Fruit fly (Drosophila melanogaster): ENCODE results near the gene ERR.

Gene ERR

DNA sequence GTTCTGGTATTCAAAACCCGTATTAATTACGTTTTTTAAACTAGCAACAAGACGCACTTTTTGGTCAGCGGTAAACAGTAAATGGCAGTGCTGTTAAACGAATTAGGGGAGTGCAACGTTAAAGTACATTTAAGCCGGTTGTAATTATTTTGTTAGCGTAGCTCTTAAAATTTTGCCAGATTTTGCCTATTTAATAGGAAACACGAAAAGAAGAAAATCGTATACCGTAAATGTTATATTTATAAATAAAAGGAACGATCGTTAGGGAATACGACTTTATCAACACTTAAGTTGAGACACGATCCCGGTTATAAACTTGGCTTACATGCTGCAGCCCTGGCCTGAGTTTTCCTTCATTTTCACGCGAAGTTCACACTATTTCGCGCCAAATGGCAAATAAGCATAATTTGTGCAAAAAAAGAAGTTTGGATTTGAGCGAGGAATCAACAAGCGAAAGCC lies 49.0 kb downstream of the ERR start, which contains the start of the genes Setx and mus301 (continued):
- TF ChIP-seq dmrt11E (tag; optimal IDR thresholded peaks at IDR 0.05) (peak; percentile 63), D (optimal IDR thresholded peaks at IDR 0.05) (no peak), D (GFP tag; optimal IDR thresholded peaks at IDR 0.05) (no peak), kni (GFP tag; optimal IDR thresholded peaks at IDR 0.05) (no peak), CG12769 (tag; optimal IDR thresholded peaks at IDR 0.05) (no peak), CG8089 (GFP tag; optimal IDR thresholded peaks at IDR 0.05) (peak; percentile 75), nau (GFP tag; optimal IDR thresholded peaks at IDR 0.05) (no peak), Atf3 (GFP tag; optimal IDR thresholded peaks at IDR 0.05) (peak; percentile 74), ash1 (GFP tag; optimal IDR thresholded peaks at IDR 0.05) (no peak), Kr (GFP tag; optimal IDR thresholded peaks at IDR 0.05) (no peak), CG4360 (GFP tag; IDR thresholded peaks at IDR 0.05) (no peak), Dfd (GFP tag; optimal IDR thresholded peaks at IDR 0.05) (no peak), gem (tag; optimal IDR thresholded peaks at IDR 0.05) (peak; percentile 83), unc-4 (GFP tag; IDR thresholded peaks at IDR 0.05; ENCODE audit: partially characterized antibody) (peak; percentile 17; the same call in 1 of the 2 replicates), GATAe (GFP tag; conservative IDR thresholded peaks at IDR 0.05) (no peak), CG42726 (GFP tag; IDR thresholded peaks at IDR 0.05; ENCODE audit: partially characterized antibody) (no peak), sqz (GFP tag; optimal IDR thresholded peaks at IDR 0.05) (no peak), CG10959 (GFP tag; IDR thresholded peaks at IDR 0.05) (peak; percentile 48; the same call in 1 of the 2 replicates), bcd (GFP tag; optimal IDR thresholded peaks at IDR 0.05) (peak; percentile 81), Fer2 (tag; optimal IDR thresholded peaks at IDR 0.05) (peak; percentile 52), Doc3 (GFP tag; IDR thresholded peaks at IDR 0.05; ENCODE audit: partially characterized antibody) (no peak), kay (GFP tag; optimal IDR thresholded peaks at IDR 0.05) (peak; percentile 65), CG9609 (GFP tag; optimal IDR thresholded peaks at IDR 0.05) (peak; percentile 75), CG12155 (GFP tag; optimal IDR thresholded peaks at IDR 0.05) (peak; percentile 86), Gug (GFP tag; IDR thresholded peaks at IDR 0.05) (peak; percentile 67; the same call in 2 of the 4 replicates), amos (GFP tag; IDR thresholded peaks at IDR 0.05; ENCODE audit: partially characterized antibody) (peak; percentile 40; the same call in 1 of the 2 replicates), Vsx1 (GFP tag; optimal IDR thresholded peaks at IDR 0.05) (no peak), CG6654 (GFP tag; optimal IDR thresholded peaks at IDR 0.05) (no peak), ac (GFP tag; optimal IDR thresholded peaks at IDR 0.05) (no peak), CG13894 (tag; optimal IDR thresholded peaks at IDR 0.05) (no peak), CG1832 (GFP tag; optimal IDR thresholded peaks at IDR 0.05) (no peak), sug (tag; optimal IDR thresholded peaks at IDR 0.05) (peak; percentile 82), nerfin-2 (GFP tag; IDR thresholded peaks at IDR 0.05; ENCODE audit: partially characterized antibody) (no peak), mam (GFP tag; optimal IDR thresholded peaks at IDR 0.05) (peak; percentile 87), CG30403 (GFP tag; optimal IDR thresholded peaks at IDR 0.05) (peak; percentile 91), CG1024 (GFP tag; IDR thresholded peaks at IDR 0.05) (peak; percentile 24; the same call in 1 of the 2 replicates), CG4730 (GFP tag; IDR thresholded peaks at IDR 0.05) (peak; percentile 36; the same call in 1 of the 2 replicates), sr (GFP tag; IDR thresholded peaks at IDR 0.05) (no peak), Ssrp (tag; optimal IDR thresholded peaks at IDR 0.05) (peak; percentile 72), Taf1 (GFP tag; IDR thresholded peaks at IDR 0.05) (no peak; the same call in 1 of the 2 replicates), CG10366 (GFP tag; IDR thresholded peaks at IDR 0.05) (peak; percentile 65), trem (tag; optimal IDR thresholded peaks at IDR 0.05) (peak; percentile 86), Drgx (GFP tag; IDR thresholded peaks at IDR 0.05) (no peak), CG10979 (tag; optimal IDR thresholded peaks at IDR 0.05) (peak; percentile 69), CG11093 (GFP tag; IDR thresholded peaks at IDR 0.05) (peak; percentile 48; the same call in 1 of the 3 replicates), CG9215 (GFP tag; IDR thresholded peaks at IDR 0.05) (peak; percentile 80), CG10543 (GFP tag; optimal IDR thresholded peaks at IDR 0.05) (peak; percentile 75), CG13424 (tag; optimal IDR thresholded peaks at IDR 0.05) (peak; percentile 79), CG8281 (tag; optimal IDR thresholded peaks at IDR 0.05) (no peak), CG1603 (tag; optimal IDR thresholded peaks at IDR 0.05) (peak; percentile 63)

Data from whole organism, embryonic.